Worm (Caenorhabditis elegans): ENCODE data around the gene pyc-1.
A peak's percentile ranks its signal among the peaks of the same experiment; 100 is the strongest.

The pyc-1 gene

ce11 chrV:11799252-11799822, 23.0 kb downstream of the pyc-1 start (continued):
- TF ChIP-seq C04F5.9 (tag; optimal IDR thresholded peaks at IDR 0.05) = no peak
- TF ChIP-seq tbx-2 (tag; optimal IDR thresholded peaks at IDR 0.05) = peak; percentile 78
- no peak for TF ChIP-seq Y116A8C.19 (tag; optimal IDR thresholded peaks at IDR 0.05; ENCODE audit: borderline replicate concordance)
- no peak for TF ChIP-seq zag-1 (tag; optimal IDR thresholded peaks at IDR 0.05)
- no peak for TF ChIP-seq efl-3 (GFP tag; optimal IDR thresholded peaks at IDR 0.05)
- no peak for TF ChIP-seq ceh-88 (GFP tag; IDR thresholded peaks at IDR 0.05)
- peak in 1 of 2 experiments; percentile 36 for TF ChIP-seq egl-27 (tag; optimal IDR thresholded peaks at IDR 0.05)
- peak in 1 of 2 experiments; percentile 96 for TF ChIP-seq mdl-1 (tag; optimal IDR thresholded peaks at IDR 0.05)
- TF ChIP-seq lin-14 (GFP tag; optimal IDR thresholded peaks at IDR 0.05) = peak; percentile 89
- TF ChIP-seq aly-2 (tag; optimal IDR thresholded peaks at IDR 0.05) = no peak
- TF ChIP-seq irx-1 (tag; optimal IDR thresholded peaks at IDR 0.05) = peak; percentile 38
- TF ChIP-seq lir-3 (tag; optimal IDR thresholded peaks at IDR 0.05; ENCODE audit: poor library complexity) = peak; percentile 41
- TF ChIP-seq nhr-28 (tag; optimal IDR thresholded peaks at IDR 0.05) = no peak
- peak; percentile 80 for TF ChIP-seq blmp-1 (tag; optimal IDR thresholded peaks at IDR 0.05)
- TF ChIP-seq zip-4 (GFP tag; optimal IDR thresholded peaks at IDR 0.05) = no peak
- peak; percentile 56 for TF ChIP-seq vab-15 (tag; optimal IDR thresholded peaks at IDR 0.05)
- TF ChIP-seq elt-3 (tag; optimal IDR thresholded peaks at IDR 0.05) = peak in 5 of 6 experiments; percentile 21 to 91 (median 48)
- TF ChIP-seq xbp-1 (tag; optimal IDR thresholded peaks at IDR 0.05) = peak; percentile 32
- TF ChIP-seq nhr-90 (tag; optimal IDR thresholded peaks at IDR 0.05; ENCODE audit: poor library complexity) = peak; percentile 88
- TF ChIP-seq lsy-2 (tag; optimal IDR thresholded peaks at IDR 0.05) = peak; percentile 21 to 53
- no peak for TF ChIP-seq unc-30 (tag; optimal IDR thresholded peaks at IDR 0.05)
- peak; percentile 82 for TF ChIP-seq nhr-19 (GFP tag; conservative IDR thresholded peaks at IDR 0.05)
- no peak for TF ChIP-seq fkh-8 (tag; optimal IDR thresholded peaks at IDR 0.05)
- peak; percentile 99 for TF ChIP-seq nhr-85 (tag)
- TF ChIP-seq aha-1 (tag; optimal IDR thresholded peaks at IDR 0.05) = no peak
- TF ChIP-seq dsc-1 (tag; optimal IDR thresholded peaks at IDR 0.05) = no peak
- TF ChIP-seq lin-15B (tag; optimal IDR thresholded peaks at IDR 0.05) = no peak
- no peak for TF ChIP-seq F16B12.6 (tag; optimal IDR thresholded peaks at IDR 0.05)
- no peak for TF ChIP-seq rnt-1 (tag; optimal IDR thresholded peaks at IDR 0.05)
- TF ChIP-seq ztf-11 (tag; optimal IDR thresholded peaks at IDR 0.05) = no peak
- TF ChIP-seq jun-1 (tag; optimal IDR thresholded peaks at IDR 0.05) = peak; percentile 24
- peak; percentile 94 for TF ChIP-seq nhr-20 (tag; optimal IDR thresholded peaks at IDR 0.05)
- no peak for TF ChIP-seq hpl-2 (GFP tag; optimal IDR thresholded peaks at IDR 0.05)
- TF ChIP-seq nhr-76 (tag; optimal IDR thresholded peaks at IDR 0.05) = no peak
- no peak for TF ChIP-seq nhr-84 (tag; optimal IDR thresholded peaks at IDR 0.05)
- TF ChIP-seq lin-13 (GFP tag; optimal IDR thresholded peaks at IDR 0.05) = peak; percentile 41
- no peak for TF ChIP-seq unc-98 (GFP tag; IDR thresholded peaks at IDR 0.05)
- TF ChIP-seq alr-1 (tag; optimal IDR thresholded peaks at IDR 0.05; ENCODE audit: borderline replicate concordance) = no peak
- TF ChIP-seq efl-1 (optimal IDR thresholded peaks at IDR 0.05) = no peak
- no peak for TF ChIP-seq efl-1 (GFP tag; optimal IDR thresholded peaks at IDR 0.05 in 1 of 2)
- no peak for TF ChIP-seq pax-3 (tag; optimal IDR thresholded peaks at IDR 0.05)
- TF ChIP-seq pqm-1 (tag; optimal IDR thresholded peaks at IDR 0.05) = no peak
- no peak for TF ChIP-seq ceh-82 (tag; optimal IDR thresholded peaks at IDR 0.05)
- no peak for TF ChIP-seq C34B4.2 (tag; optimal IDR thresholded peaks at IDR 0.05)
- TF ChIP-seq nhr-71 (tag; optimal IDR thresholded peaks at IDR 0.05) = peak; percentile 93
- TF ChIP-seq snu-23 (GFP tag; optimal IDR thresholded peaks at IDR 0.05) = peak; percentile 76
- peak; percentile 76 for TF ChIP-seq nhr-47 (tag; optimal IDR thresholded peaks at IDR 0.05)
- TF ChIP-seq ama-1 (optimal IDR thresholded peaks at IDR 0.05) = no peak
- TF ChIP-seq swsn-7 (tag; optimal IDR thresholded peaks at IDR 0.05) = peak; percentile 23
- TF ChIP-seq mep-1 (tag; optimal IDR thresholded peaks at IDR 0.05) = no peak
- TF ChIP-seq fkh-4 (tag; optimal IDR thresholded peaks at IDR 0.05; ENCODE audit: borderline replicate concordance) = no peak
